Worm (Caenorhabditis elegans): ENCODE data around the gene T22D1.8.

ce11 chrIV:6904606-6905005, 1.5 kb downstream of the T22D1.8 start:
- TF ChIP-seq ceh-34 (tag; optimal IDR thresholded peaks at IDR 0.05) (no peak), hlh-8 (tag; optimal IDR thresholded peaks at IDR 0.05) (no peak), gmeb-2 (tag; optimal IDR thresholded peaks at IDR 0.05) (no peak), unc-86 (tag; optimal IDR thresholded peaks at IDR 0.05) (no peak), fkh-10 (GFP tag; optimal IDR thresholded peaks at IDR 0.05) (no peak), pqm-1 (tag; optimal IDR thresholded peaks at IDR 0.05) (no peak), ets-4 (tag; optimal IDR thresholded peaks at IDR 0.05) (no peak), pha-2 (tag; optimal IDR thresholded peaks at IDR 0.05) (no peak), nhr-11 (tag; optimal IDR thresholded peaks at IDR 0.05) (no peak)

All from whole organism, late embryonic.